Fruit fly (Drosophila melanogaster): Measurements from ENCODE around the gene erm.

erm gene

DNA sequence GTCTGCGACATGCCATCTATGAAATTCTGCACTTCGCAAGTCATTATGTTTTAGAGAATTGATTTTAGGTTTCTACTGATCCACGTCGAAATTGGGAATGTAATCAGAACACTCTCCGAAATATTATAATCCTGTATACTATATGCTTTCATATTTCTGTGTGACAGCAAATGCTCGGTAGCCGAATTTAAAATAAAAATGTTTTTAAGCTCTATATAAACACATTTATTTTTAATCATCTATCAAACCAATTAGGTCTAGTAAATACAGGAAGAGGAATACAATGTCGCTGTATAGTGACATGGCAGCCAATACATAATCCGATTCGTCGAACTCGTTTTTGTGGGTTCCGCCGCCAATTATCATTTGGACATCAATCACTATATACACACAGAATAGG lies 24.6 kb downstream of the erm start, which contains the start of gene CG15357:
Gene CG15357, minus strand, starts transcription at position 101 of the 400 bp plus-strand sequence.
- no peak for TF ChIP-seq noc (tag; optimal IDR thresholded peaks at IDR 0.05)

DNA sequence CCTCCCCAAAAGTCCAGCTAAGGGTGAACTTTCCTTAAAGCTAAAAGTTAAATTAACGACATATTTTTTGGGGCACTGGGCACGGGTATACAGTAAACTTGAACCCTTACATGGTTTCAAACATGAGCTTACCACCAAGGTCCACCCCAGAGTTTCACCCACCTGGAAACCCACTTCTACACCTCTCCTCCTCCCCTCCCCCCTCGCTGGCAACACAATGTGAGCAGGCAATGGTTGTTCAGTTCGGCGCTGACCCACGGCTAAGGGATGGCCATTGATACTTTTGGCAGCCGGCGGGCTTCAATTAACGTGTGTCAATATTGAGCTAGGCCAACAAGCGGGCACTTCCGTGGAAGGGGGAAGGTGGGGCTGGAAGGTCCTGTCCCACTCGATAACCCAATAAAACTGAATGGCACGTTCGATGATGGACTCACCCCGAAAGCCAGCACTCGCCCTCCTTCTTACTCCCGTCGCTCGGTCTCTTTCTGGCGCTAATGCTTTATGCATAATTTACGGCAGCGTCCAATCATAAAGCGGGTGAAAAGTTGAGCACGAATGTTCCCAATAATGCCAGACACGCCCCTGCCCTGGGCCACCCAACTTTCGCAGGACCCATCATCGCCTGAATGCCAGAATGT lies 25.6 kb downstream of the erm start:
- no peak for TF ChIP-seq noc (tag; optimal IDR thresholded peaks at IDR 0.05)

DNA sequence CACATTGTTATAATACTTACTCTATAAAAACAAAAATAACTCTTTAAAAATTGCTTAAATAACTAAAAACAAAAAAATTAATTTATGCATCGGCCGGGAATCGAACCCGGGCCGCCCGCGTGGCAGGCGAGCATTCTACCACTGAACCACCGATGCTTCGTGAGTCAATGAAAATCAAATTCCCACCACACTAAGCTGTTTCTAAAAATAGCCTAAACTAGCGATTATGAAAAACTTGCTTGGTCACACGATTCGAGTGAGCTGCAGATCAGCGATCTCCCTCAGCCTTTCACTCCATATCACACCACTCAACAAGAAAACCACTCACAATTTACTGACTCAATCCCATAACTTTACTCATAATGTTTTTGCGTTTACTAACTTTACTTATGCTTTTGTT lies 32.2 kb downstream of the erm start:
- no peak for TF ChIP-seq noc (tag; optimal IDR thresholded peaks at IDR 0.05)

DNA sequence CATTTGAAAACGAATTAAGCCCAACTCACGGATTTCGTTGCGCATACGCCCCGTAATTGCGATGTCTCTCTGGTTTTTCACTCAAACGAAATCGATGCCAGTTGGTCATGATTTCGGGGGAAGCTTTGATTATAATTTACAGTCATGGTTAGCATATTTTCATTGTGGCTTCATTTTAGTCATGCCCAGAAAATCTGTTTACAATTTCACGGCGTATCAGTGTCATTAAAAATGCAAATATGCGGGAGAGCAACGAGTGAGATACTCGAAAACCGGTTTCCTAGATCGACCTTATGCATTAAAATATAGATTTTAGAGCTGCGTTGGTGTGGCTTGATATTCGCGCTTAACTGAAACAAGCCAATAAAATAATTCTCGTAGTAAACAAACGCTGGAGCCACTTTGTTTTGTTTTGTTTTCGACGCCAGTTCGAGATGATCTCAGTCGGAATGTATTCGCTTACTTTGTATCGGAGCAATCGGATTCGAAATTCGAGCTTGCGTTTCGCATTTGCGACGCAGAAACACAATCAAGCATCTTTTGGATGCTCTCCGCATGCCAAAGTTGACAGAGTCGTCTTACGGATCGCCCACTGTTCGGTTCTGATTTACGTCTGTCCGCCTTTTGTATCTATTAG lies 39.5 kb downstream of the erm start:
- no peak for TF ChIP-seq noc (tag; optimal IDR thresholded peaks at IDR 0.05)

DNA sequence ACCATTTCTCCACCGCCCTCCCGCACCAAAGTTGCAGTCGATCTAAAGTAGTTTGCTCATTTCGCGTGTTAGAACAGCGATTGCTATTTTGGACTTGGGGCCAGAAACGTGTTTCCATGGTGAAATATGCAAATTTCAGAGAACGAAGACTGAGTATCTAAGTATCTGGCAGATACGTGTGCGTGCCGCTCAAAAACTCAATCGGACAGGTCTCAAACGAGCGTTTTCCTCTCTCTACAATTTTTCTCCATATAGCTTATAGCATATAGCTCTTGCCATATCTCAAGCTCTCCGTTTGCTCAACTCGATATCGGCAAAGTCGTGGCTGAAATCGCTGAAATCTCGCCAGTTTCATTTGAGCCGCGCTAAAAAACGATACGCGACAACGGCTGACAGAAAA lies 42.8 kb downstream of the erm start:
- no peak for TF ChIP-seq noc (tag; optimal IDR thresholded peaks at IDR 0.05)

DNA sequence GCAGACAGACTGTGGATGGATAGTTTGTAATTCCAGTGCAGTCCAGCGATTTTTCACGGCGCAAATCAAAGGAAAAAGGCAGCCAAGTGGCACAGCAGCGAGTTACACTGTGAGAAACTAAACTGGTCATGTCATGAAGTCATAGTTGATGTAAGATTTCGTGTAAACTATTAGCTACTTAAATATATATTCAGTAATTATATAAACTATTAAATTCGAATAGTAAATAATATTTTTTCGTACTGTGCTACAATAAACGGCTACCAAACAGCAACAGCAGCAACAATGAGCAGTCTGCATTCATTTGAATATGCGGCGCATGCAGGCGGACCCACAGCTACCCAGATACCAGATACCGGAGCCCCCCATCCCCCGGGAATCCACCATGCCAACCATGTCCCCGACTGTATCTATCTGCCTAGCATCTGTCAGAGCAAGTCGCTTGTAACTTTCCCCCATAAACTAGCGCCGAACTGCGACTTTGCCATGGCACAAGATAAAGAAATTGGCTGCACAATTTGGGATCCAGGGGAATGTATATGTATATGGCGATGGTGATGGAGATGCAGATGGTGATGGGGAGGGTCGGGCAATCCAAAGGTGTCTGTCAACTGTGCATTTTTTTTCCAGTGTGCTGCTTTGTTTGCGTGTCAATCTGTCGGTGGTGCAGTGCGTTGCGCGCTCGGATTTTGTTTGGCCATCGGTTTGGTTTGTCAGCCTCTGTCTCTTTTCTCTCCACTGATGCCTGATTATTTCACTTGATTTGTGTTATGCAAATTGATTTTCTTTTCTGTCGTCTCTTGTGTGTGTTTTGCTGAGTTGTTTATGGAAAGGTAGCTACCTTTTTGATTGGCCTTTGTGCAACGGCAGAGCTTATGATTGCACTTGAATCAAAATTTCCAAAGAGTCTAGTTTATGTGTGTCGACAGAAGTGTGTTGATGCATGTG lies 44.0 kb downstream of the erm start:
- no peak for TF ChIP-seq noc (tag; optimal IDR thresholded peaks at IDR 0.05)

DNA sequence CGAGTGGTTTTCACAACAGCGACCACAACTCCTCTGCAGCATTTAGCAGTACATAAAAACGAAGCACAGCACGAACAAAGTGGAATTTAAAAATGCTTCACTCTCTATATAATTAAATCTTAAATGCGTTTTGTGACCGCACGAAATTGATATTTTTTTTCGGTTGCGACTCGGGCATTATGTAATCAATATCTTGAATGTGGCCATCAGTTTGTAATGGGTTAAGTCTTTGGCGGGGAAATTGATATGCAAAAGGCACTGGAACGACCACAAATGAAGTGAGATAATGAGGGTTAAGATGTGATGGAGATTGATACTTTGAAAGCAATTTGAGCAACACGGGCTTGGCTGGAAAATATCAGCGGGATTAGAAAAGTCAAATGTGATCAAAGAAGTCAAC lies 46.3 kb downstream of the erm start:
- TF ChIP-seq noc (tag; optimal IDR thresholded peaks at IDR 0.05) = no peak

DNA sequence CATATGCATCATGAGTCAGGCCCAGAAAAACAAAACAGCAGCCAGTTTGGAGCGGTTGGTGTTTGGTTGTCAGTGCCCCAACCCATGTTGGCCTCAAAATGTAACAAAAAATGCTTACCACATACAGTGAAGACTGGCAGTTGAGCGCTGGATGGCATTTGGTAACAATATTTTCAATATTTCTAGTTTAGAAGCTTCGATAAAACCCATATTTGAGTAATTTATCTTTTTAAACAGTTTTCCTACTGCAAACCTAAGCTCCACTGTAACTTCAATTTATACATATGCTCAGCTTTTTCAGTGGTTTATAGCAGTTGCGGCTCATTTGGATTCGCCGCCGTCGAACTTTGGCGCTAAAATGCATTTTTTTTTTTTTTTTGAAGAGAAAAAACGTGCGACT lies 53.7 kb downstream of the erm start:
- TF ChIP-seq noc (tag; optimal IDR thresholded peaks at IDR 0.05) = no peak

DNA sequence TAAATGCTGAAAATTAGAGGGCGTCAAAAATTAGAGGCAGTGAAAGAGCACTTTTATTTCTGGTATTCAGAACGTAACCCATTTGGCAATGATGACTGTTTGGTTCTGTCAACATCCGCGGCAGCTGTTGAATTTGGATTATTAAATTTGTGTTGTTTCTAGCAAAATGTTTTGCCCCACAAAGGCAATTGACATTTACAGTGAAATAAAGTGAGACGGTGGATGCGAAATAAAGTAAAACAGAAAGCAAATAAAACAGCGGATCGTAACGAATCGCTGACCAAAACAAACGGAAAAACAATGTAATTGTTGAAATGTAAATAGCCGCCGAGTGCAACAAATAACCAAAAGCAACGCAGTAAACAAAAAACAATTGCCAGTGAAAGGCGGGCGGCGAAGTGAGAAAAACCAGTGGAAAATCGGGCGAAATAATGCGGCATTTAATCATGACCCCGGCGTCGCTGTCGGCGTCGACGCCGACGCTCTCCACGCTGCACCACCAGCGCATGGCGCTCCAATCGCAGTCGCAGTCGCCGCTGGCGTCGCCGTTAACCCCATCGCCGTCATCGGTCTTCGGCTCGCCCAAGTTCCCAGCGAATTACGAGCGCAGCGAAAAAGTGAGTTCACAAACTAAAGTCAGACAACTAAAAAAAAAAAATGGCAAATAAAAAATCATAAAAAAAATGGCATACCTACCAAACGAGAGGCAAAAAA lies 57.0 kb downstream of the erm start:
- no peak for TF ChIP-seq noc (tag; optimal IDR thresholded peaks at IDR 0.05)

DNA sequence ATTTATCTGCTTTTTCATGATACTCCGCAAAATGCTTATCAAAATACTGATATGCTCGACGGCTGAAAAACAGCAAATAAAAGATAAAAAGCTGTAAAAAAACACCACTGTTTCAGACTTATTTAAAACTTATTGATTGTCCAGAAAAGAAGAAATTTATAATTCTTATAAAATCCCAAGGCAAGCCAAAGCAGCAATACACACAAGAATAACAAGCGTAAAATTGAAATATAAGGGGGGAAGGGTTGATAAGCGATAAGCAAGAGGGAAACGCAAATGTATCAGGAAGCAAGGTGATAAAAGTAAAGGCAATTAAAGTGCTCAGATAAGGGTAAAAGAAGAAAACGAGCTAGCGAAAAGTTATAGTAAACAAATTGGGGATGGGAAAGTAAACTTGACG lies 57.7 kb downstream of the erm start:
- peak; percentile 72 for TF ChIP-seq noc (tag; optimal IDR thresholded peaks at IDR 0.05)

DNA sequence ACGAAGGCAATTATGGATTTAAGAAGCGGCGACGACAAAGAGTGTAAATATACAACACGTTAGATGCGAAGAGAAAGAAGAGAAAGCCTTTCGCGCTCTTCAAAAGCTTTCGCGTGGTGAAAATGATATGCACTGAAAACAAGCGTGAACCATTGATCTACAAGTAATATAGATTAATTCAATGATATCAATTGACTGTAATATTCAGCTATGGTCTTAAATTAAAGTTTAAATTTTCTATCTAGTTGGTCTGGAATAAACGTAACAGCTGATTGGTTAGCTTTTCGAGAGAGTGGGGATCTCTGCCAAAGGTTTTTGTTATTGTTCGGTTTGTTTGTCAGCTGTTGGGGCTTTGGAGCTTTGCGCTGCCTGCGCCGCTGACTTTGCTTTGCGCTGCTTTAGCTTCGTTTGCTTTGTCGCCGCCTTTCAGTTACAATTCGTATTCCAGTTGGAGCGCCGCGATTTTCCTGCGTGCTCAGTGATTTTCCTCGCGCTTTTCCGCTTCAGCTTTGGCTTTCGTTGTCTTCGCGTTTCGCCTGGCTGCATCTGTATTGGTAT lies 58.8 kb downstream of the erm start:
- TF ChIP-seq noc (tag; optimal IDR thresholded peaks at IDR 0.05) = peak; percentile 42

DNA sequence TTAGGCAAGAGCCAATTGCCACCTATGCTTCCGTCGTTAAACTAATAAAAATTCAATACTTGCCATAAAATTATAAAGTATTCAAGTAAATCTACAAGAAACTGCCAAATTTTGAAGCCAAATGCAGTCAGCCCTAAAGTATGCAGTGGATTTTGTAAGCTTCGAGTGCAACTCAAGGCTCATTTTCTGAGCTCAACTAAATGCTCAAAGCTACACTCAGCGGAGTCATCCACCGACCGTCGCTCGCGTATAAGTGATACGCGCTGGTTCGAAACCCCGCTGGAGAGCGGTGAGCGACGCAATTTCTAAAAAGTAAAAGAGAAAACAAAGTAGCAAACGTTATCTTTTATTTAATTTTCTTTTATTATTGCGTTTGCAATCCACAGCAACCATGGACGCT lies 60.5 kb downstream of the erm start:
- TF ChIP-seq noc (tag; optimal IDR thresholded peaks at IDR 0.05) = no peak

DNA sequence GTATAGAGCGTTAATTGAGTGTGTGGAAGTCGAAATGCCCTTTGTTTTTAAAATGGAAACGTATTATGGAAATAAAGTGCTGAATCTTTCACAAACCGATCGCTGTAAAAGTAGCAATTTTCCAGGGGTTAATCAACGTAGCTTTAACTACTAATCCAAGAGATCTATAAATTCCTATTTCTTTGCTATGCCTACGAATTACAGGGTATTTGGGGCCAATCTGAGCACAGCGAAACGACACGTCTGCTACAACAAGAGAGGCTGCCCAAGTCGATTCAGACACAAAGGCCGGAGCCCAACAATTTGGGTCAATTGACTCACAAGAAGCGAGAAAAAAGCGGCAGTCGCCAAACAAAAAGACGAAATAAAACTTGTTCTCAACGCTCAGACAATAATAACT lies 63.1 kb downstream of the erm start:
- TF ChIP-seq noc (tag; optimal IDR thresholded peaks at IDR 0.05) = no peak

DNA sequence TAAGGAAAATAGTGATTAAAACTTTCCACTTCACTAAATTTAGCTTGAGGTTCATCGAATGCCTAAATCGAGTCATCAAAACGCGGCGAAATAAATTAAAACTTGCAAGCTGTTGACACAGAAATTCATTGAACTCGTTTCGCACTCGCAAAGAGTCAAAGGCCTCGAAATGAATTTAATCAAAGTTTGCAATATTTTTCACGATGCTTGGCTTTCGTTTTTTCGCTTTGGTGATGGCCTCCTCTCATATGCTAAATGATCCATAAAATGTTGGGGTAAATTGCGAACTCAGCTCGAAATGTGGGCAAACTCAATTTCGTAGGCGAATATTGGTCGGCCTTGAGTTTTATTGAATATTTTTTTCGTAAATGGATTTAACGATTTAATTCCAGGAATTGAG lies 63.8 kb downstream of the erm start:
- TF ChIP-seq noc (tag; optimal IDR thresholded peaks at IDR 0.05) = no peak

DNA sequence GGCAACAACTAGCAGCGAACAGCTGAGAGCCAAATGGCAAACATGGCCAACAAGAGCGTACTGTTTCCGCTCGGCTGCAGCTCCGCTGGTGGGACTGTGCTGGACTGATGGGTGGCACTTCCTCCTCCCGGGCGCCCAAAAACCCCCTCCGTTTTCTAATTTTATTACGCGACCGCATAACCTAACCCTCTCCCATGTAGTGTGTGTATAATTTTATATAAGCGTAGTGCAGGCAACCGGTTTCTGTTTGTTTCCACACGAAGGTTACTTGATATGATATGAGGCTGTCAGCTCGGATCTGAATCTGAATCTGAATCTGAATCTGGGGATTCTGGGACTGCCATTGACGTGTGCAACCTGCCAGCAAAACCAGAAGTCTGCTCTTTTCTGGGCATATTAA lies 67.3 kb downstream of the erm start:
- no peak for TF ChIP-seq noc (tag; optimal IDR thresholded peaks at IDR 0.05)

DNA sequence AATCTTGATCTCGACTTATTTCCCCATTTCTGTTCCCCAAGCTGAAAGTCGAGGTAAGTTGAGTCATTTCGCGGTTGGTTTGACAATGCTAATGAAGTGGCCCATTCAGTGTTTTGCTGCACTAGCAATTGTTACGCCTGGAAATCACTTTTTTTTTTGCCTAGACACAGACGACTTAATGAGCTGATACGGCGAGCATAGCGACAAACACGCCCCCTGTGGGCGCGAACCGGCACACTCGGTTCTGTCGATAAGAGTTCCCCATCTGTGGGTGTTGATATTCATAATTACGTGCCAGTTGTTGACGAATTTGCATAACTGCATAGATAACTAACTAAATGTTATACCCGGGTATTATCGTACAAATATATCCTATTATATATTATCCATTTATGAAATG lies 67.9 kb downstream of the erm start:
- no peak for TF ChIP-seq noc (tag; optimal IDR thresholded peaks at IDR 0.05)
